Fruit fly (Drosophila melanogaster) whole organism, prepupa: Measurements from ENCODE around the gene Osi24.

Experiments used
- Blimp-1 ChIP-seq: fragments of 200-800 bp; sonication (Bioruptor generic); optimal IDR thresholded peaks from 3 replicates; lab custom pipeline; 2017; ENCODE audit warnings: missing biosample characterization, missing genetic modification characterization, mild to moderate bottlenecking, moderate library complexity, missing genetic modification reagents
- CG10631 ChIP-seq: fragments of 200-800 bp; sonication (Bioruptor generic); optimal IDR thresholded peaks from 2 replicates; lab custom pipeline; 2016; ENCODE audit warnings: missing biosample characterization, missing genetic modification characterization
- CG10669 ChIP-seq: fragments of 200-800 bp; sonication (Bioruptor generic); optimal IDR thresholded peaks from 3 replicates; lab custom pipeline; 2018; ENCODE audit warnings: missing biosample characterization, mild to moderate bottlenecking, missing genetic modification characterization, moderate library complexity
- CG11294 ChIP-seq: fragments of 200-800 bp; sonication (Bioruptor generic); IDR thresholded peaks from 2 replicates; pipeline ENCODE4 v1.3.6; 2022; ENCODE audit warnings: missing biosample characterization, missing genetic modification characterization
- CG11762 ChIP-seq: fragments of 200-800 bp; sonication (Bioruptor generic); optimal IDR thresholded peaks from 3 replicates; lab custom pipeline; 2016; ENCODE audit warnings: missing biosample characterization, missing genetic modification characterization; ENCODE audit not compliant: insufficient read depth
- CG11902 ChIP-seq: fragments of 200-800 bp; sonication (Bioruptor generic); optimal IDR thresholded peaks from 3 replicates; lab custom pipeline; 2016; ENCODE audit warnings: missing biosample characterization, missing genetic modification characterization
- CG15336 ChIP-seq: fragments of 200-800 bp; sonication (Bioruptor generic); IDR thresholded peaks from 2 replicates; pipeline ENCODE4 v1.3.6; 2022; ENCODE audit warnings: missing biosample characterization, missing genetic modification characterization
- CG1621 ChIP-seq: fragments of 200-800 bp; sonication (Bioruptor generic); optimal IDR thresholded peaks from 3 replicates; lab custom pipeline; 2018; ENCODE audit warnings: missing biosample characterization, mild to moderate bottlenecking, missing genetic modification characterization
- CG16779 ChIP-seq: fragments of 200-800 bp; sonication (Bioruptor generic); optimal IDR thresholded peaks from 3 replicates; lab custom pipeline; 2017; ENCODE audit warnings: missing biosample characterization, mild to moderate bottlenecking, missing genetic modification characterization
- CG3032 ChIP-seq: fragments of 200-800 bp; optimal IDR thresholded peaks from 2 replicates; lab custom pipeline; 2019; ENCODE audit warnings: missing biosample characterization, mild to moderate bottlenecking, missing genetic modification characterization, moderate library complexity
- CG32006 ChIP-seq: fragments of 200-800 bp; sonication (Bioruptor generic); optimal IDR thresholded peaks from 3 replicates; lab custom pipeline; 2017; ENCODE audit warnings: missing biosample characterization, mild to moderate bottlenecking, missing genetic modification characterization
- CG3919 ChIP-seq: fragments of 200-800 bp; sonication (Bioruptor generic); optimal IDR thresholded peaks from 3 replicates; lab custom pipeline; 2016; ENCODE audit warnings: missing biosample characterization, missing genetic modification characterization
- CG4318 ChIP-seq: fragments of 200-800 bp; sonication (Bioruptor generic); optimal IDR thresholded peaks from 3 replicates; lab custom pipeline; 2017; ENCODE audit warnings: missing biosample characterization, mild to moderate bottlenecking, missing genetic modification characterization
- CG6163 ChIP-seq: fragments of 200-800 bp; sonication (Bioruptor generic); IDR thresholded peaks from 3 replicates; pipeline ENCODE4 v1.3.6; 2022; ENCODE audit warnings: missing biosample characterization, missing genetic modification characterization
- CG6276 ChIP-seq: fragments of 200-800 bp; sonication (Bioruptor generic); optimal IDR thresholded peaks from 2 replicates; lab custom pipeline; 2017; ENCODE audit warnings: missing biosample characterization, mild to moderate bottlenecking, missing genetic modification characterization
- CG6792 ChIP-seq: fragments of 200-800 bp; sonication (Bioruptor generic); optimal IDR thresholded peaks from 3 replicates; lab custom pipeline; 2016; ENCODE audit warnings: missing biosample characterization, missing genetic modification characterization
- CG6808 ChIP-seq: fragments of 200-800 bp; sonication (Bioruptor generic); optimal IDR thresholded peaks from 3 replicates; lab custom pipeline; 2017; ENCODE audit warnings: missing biosample characterization, missing genetic modification characterization, mild to moderate bottlenecking, moderate library complexity, missing genetic modification reagents
- CG6854 ChIP-seq: fragments of 200-800 bp; sonication (Bioruptor generic); optimal IDR thresholded peaks from 2 replicates; lab custom pipeline; 2017; ENCODE audit warnings: missing biosample characterization, mild to moderate bottlenecking, missing genetic modification characterization
- CG7368 ChIP-seq: fragments of 200-800 bp; sonication (Bioruptor generic); optimal IDR thresholded peaks from 3 replicates; lab custom pipeline; 2016; ENCODE audit warnings: missing biosample characterization, missing genetic modification characterization
- CG8119 ChIP-seq: fragments of 200-800 bp; sonication (Bioruptor generic); IDR thresholded peaks from 3 replicates; pipeline ENCODE4 v1.3.6; 2022; ENCODE audit warnings: missing biosample characterization, missing genetic modification characterization
- CG8632 ChIP-seq: fragments of 200-800 bp; sonication (Bioruptor generic); optimal IDR thresholded peaks from 3 replicates; lab custom pipeline; 2016; ENCODE audit warnings: missing biosample characterization, missing genetic modification characterization
- CG9139 ChIP-seq: fragments of 200-800 bp; sonication (Bioruptor generic); optimal IDR thresholded peaks from 3 replicates; lab custom pipeline; 2017; ENCODE audit warnings: missing biosample characterization, mild to moderate bottlenecking, missing genetic modification characterization
- Eip75B ChIP-seq: fragments of 200-800 bp; sonication (Bioruptor generic); optimal IDR thresholded peaks from 3 replicates; lab custom pipeline; 2016; ENCODE audit warnings: missing biosample characterization, missing genetic modification characterization
- Eip93F ChIP-seq: fragments of 200-800 bp; sonication (Bioruptor generic); optimal IDR thresholded peaks from 2 replicates; lab custom pipeline; 2016; ENCODE audit warnings: missing biosample characterization, mild to moderate bottlenecking, missing genetic modification characterization
- Ets96B ChIP-seq: fragments of 200-800 bp; optimal IDR thresholded peaks from 2 replicates; lab custom pipeline; 2019; ENCODE audit warnings: missing biosample characterization, mild to moderate bottlenecking, missing genetic modification characterization, moderate library complexity
- Gug ChIP-seq: fragments of 200-800 bp; sonication (Bioruptor generic); IDR thresholded peaks from 2 replicates; pipeline ENCODE4 v1.3.6; 2022; ENCODE audit warnings: missing biosample characterization, missing genetic modification characterization
- Hr38 ChIP-seq: sonication (Bioruptor generic); optimal IDR thresholded peaks from 2 replicates; lab custom pipeline; 2016; ENCODE audit warnings: missing biosample characterization, missing genetic modification characterization
- Hr39 ChIP-seq: fragments of 200-800 bp; sonication (Bioruptor generic); optimal IDR thresholded peaks from 2 replicates; lab custom pipeline; 2016; ENCODE audit warnings: missing biosample characterization, missing genetic modification characterization
- Hr4 ChIP-seq: fragments of 200-800 bp; sonication (Bioruptor generic); optimal IDR thresholded peaks from 3 replicates; lab custom pipeline; 2016; ENCODE audit warnings: missing biosample characterization, missing genetic modification characterization
- Lpt ChIP-seq: fragments of 200-800 bp; sonication (Bioruptor generic); optimal IDR thresholded peaks from 3 replicates; lab custom pipeline; 2016; ENCODE audit warnings: missing biosample characterization, missing genetic modification characterization
- Met ChIP-seq: fragments of 200-800 bp; sonication (Bioruptor generic); optimal IDR thresholded peaks from 3 replicates; lab custom pipeline; 2016; ENCODE audit warnings: missing biosample characterization, missing genetic modification characterization
- OdsH ChIP-seq: fragments of 200-800 bp; sonication (Bioruptor generic); optimal IDR thresholded peaks from 3 replicates; lab custom pipeline; 2016; ENCODE audit warnings: missing biosample characterization, missing genetic modification characterization
- Smox ChIP-seq: fragments of 200-800 bp; sonication (Bioruptor generic); optimal IDR thresholded peaks from 3 replicates; lab custom pipeline; 2016; ENCODE audit warnings: missing biosample characterization, missing genetic modification characterization
- Sox102F ChIP-seq: fragments of 200-800 bp; sonication (Bioruptor generic); optimal IDR thresholded peaks from 2 replicates; lab custom pipeline; 2016; ENCODE audit warnings: missing biosample characterization, mild to moderate bottlenecking, missing genetic modification characterization
- Sox14 ChIP-seq: fragments of 200-800 bp; sonication (Bioruptor generic); optimal IDR thresholded peaks from 3 replicates; lab custom pipeline; 2016; ENCODE audit warnings: missing biosample characterization, missing genetic modification characterization
- Sox15 ChIP-seq: fragments of 200-800 bp; sonication (Bioruptor generic); optimal IDR thresholded peaks from 3 replicates; lab custom pipeline; 2016; ENCODE audit warnings: missing biosample characterization, missing genetic modification characterization
- achi ChIP-seq: fragments of 200-800 bp; sonication (Bioruptor generic); optimal IDR thresholded peaks from 3 replicates; lab custom pipeline; 2016; ENCODE audit warnings: missing biosample characterization, missing genetic modification characterization
- cyc ChIP-seq: fragments of 200-800 bp; sonication (Bioruptor generic); optimal IDR thresholded peaks from 3 replicates; lab custom pipeline; 2016; ENCODE audit warnings: missing biosample characterization, missing genetic modification characterization
- dac ChIP-seq: fragments of 200-800 bp; sonication (Bioruptor generic); optimal IDR thresholded peaks from 2 replicates; lab custom pipeline; 2017; ENCODE audit warnings: missing biosample characterization, mild to moderate bottlenecking, missing genetic modification characterization
- dsx ChIP-seq: fragments of 200-800 bp; optimal IDR thresholded peaks from 3 replicates; lab custom pipeline; 2019; ENCODE audit warnings: missing biosample characterization, mild to moderate bottlenecking, missing genetic modification characterization, moderate library complexity; ENCODE audit not compliant: poor library complexity, severe bottlenecking
- eg ChIP-seq: fragments of 200-800 bp; sonication (Bioruptor generic); IDR thresholded peaks from 3 replicates; pipeline ENCODE4 v1.3.6; 2022; ENCODE audit warnings: missing biosample characterization, missing genetic modification characterization
- fd59A ChIP-seq: fragments of 200-800 bp; sonication (Bioruptor generic); optimal IDR thresholded peaks from 2 replicates; lab custom pipeline; 2017; ENCODE audit warnings: missing biosample characterization, mild to moderate bottlenecking, missing genetic modification characterization, missing genetic modification reagents
- fd85E ChIP-seq: fragments of 200-800 bp; sonication (Bioruptor generic); optimal IDR thresholded peaks from 3 replicates; lab custom pipeline; 2016; ENCODE audit warnings: missing biosample characterization, missing genetic modification characterization
- fkh ChIP-seq: fragments of 200-800 bp; sonication (Bioruptor generic); optimal IDR thresholded peaks from 3 replicates; lab custom pipeline; 2017; ENCODE audit warnings: missing biosample characterization, mild to moderate bottlenecking, missing genetic modification characterization, moderate library complexity
- lz ChIP-seq: fragments of 200-800 bp; sonication (Bioruptor generic); optimal IDR thresholded peaks from 3 replicates; lab custom pipeline; 2016; ENCODE audit warnings: missing biosample characterization, missing genetic modification characterization
- net ChIP-seq: fragments of 200-800 bp; sonication (Bioruptor generic); optimal IDR thresholded peaks from 3 replicates; lab custom pipeline; 2016; ENCODE audit warnings: missing biosample characterization, missing genetic modification characterization
- salr ChIP-seq, 2 experiments: fragments of 200-800 bp; sonication (Bioruptor generic); optimal IDR thresholded peaks; 3 replicates each; lab custom pipeline; 2016 to 2018; ENCODE audit warnings: missing biosample characterization in 2 of 2, missing genetic modification characterization in 2 of 2, mild to moderate bottlenecking in 1 of 2
- spab ChIP-seq: fragments of 200-800 bp; sonication (Bioruptor generic); optimal IDR thresholded peaks from 2 replicates; lab custom pipeline; 2017; ENCODE audit warnings: missing biosample characterization, mild to moderate bottlenecking, missing genetic modification characterization, missing genetic modification reagents
- ss ChIP-seq, 2 experiments: fragments of 200-800 bp; sonication (Bioruptor generic); optimal IDR thresholded peaks; 2 replicates in 1 of 2; 3 replicates in 1 of 2; lab custom pipeline; 2017 to 2018; ENCODE audit warnings: mild to moderate bottlenecking in 2 of 2, missing biosample characterization in 2 of 2, missing genetic modification characterization in 2 of 2, moderate library complexity in 1 of 2
- svp ChIP-seq: fragments of 200-800 bp; sonication (Bioruptor generic); peaks from one replicate; lab custom pipeline; 2016; ENCODE audit warnings: missing biosample characterization, missing genetic modification characterization
- topi ChIP-seq: fragments of 200-800 bp; sonication (Bioruptor generic); optimal IDR thresholded peaks from 3 replicates; lab custom pipeline; 2016; ENCODE audit warnings: missing biosample characterization, missing genetic modification characterization
- vri ChIP-seq: fragments of 200-800 bp; sonication (Bioruptor generic); optimal IDR thresholded peaks from 3 replicates; lab custom pipeline; 2016; ENCODE audit warnings: missing biosample characterization, mild to moderate bottlenecking, missing genetic modification characterization

Gene Osi24

DNA sequence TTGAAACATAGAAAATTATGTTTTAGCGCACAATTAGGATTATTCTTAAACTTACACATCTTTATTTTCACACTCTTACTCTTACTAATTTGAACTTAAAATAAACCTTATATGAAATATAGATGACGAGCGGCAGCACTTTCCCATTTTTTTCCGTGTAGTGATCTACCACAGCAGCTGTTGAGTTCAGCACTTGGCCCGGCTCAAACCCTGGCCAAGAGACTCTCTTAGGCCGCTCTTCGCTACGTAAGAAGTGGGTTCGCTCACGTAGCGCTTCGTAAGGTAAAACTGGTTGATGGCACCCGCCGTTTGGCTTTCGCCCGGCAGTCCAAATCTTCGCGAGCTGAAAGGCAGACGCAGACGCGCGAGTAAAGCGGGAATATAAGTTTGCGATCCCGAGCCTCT, at the start of gene Osi24:
Osi24 (plus strand) TSS at position 324 of the 405 bp plus-strand sequence.
- TF ChIP-seq eg (GFP tag; lab: Robert Waterston, UW) (peak; percentile 92), Lpt (GFP tag; lab: Kevin White, UChicago) (peak; percentile 80), lz (peak; percentile 73), CG6808 (GFP tag; lab: Kevin White, UChicago) (peak; percentile 26), Met (GFP tag; lab: Kevin White, UChicago) (peak; percentile 68), spab (peak; percentile 58), topi (GFP tag; lab: Kevin White, UChicago) (peak; percentile 68), Eip75B (GFP tag; lab: Kevin White, UChicago) (peak; percentile 80), dac (GFP tag; lab: Kevin White, UChicago) (peak; percentile 81), CG7368 (GFP tag; lab: Kevin White, UChicago) (peak; percentile 77), CG11902 (GFP tag; lab: Kevin White, UChicago) (peak; percentile 38), fd85E (GFP tag; lab: Kevin White, UChicago) (peak; percentile 4), CG1621 (tag; lab: Kevin White, UChicago) (peak; percentile 54), net (peak; percentile 88), CG10669 (GFP tag; lab: Kevin White, UChicago) (peak; percentile 63), achi (peak; percentile 78), ss (GFP tag; optimal IDR thresholded peaks at IDR 0.05; lab: Kevin White, UChicago) (peak; percentile 23 to 24), CG6854 (GFP tag; lab: Kevin White, UChicago) (no peak), CG4318 (GFP tag; lab: Kevin White, UChicago) (peak; percentile 79), fd59A (GFP tag; lab: Kevin White, UChicago) (peak; percentile 35), CG6792 (GFP tag; lab: Kevin White, UChicago) (peak; percentile 72), CG6276 (GFP tag; lab: Kevin White, UChicago) (peak; percentile 78), CG8119 (GFP tag; lab: Robert Waterston, UW) (peak; percentile 92), cyc (peak; percentile 51), Smox (GFP tag; lab: Kevin White, UChicago) (peak; percentile 64), Blimp-1 (GFP tag; lab: Kevin White, UChicago) (no peak), CG16779 (tag; lab: Kevin White, UChicago) (peak; percentile 55), CG9139 (GFP tag; lab: Kevin White, UChicago) (peak; percentile 33), Sox15 (GFP tag; lab: Kevin White, UChicago) (peak; percentile 38), CG3919 (GFP tag; lab: Kevin White, UChicago) (peak; percentile 86), svp (GFP tag; lab: Kevin White, UChicago) (peak; percentile 79), Sox14 (GFP tag; lab: Kevin White, UChicago) (peak; percentile 77), fkh (GFP tag; lab: Kevin White, UChicago) (no peak), CG15336 (peak; percentile 94), CG11294 (GFP tag; lab: Robert Waterston, UW) (peak; percentile 57), Ets96B (peak; percentile 65), CG32006 (GFP tag; lab: Kevin White, UChicago) (peak; percentile 93), Eip93F (GFP tag; lab: Kevin White, UChicago) (no peak), dsx (GFP tag; lab: Kevin White, UChicago) (peak; percentile 40), CG8632 (peak; percentile 73), Hr4 (GFP tag; lab: Kevin White, UChicago) (peak; percentile 94), Gug (peak; percentile 75), salr (GFP tag; optimal IDR thresholded peaks at IDR 0.05; lab: Kevin White, UChicago) (peak; percentile 15 to 77), CG6163 (peak; percentile 91), CG10631 (GFP tag; lab: Kevin White, UChicago) (peak; percentile 77), vri (GFP tag; lab: Kevin White, UChicago) (peak; percentile 51), CG11762 (GFP tag; lab: Kevin White, UChicago) (peak; percentile 60), Sox102F (GFP tag; lab: Kevin White, UChicago) (peak; percentile 59), CG3032 (peak; percentile 51), OdsH (GFP tag; lab: Kevin White, UChicago) (peak; percentile 84), Hr39 (peak; percentile 74), Hr38 (GFP tag; lab: Kevin White, UChicago) (no peak)
